Worm (Caenorhabditis elegans): ENCODE results near the gene stn-2.

DNA sequence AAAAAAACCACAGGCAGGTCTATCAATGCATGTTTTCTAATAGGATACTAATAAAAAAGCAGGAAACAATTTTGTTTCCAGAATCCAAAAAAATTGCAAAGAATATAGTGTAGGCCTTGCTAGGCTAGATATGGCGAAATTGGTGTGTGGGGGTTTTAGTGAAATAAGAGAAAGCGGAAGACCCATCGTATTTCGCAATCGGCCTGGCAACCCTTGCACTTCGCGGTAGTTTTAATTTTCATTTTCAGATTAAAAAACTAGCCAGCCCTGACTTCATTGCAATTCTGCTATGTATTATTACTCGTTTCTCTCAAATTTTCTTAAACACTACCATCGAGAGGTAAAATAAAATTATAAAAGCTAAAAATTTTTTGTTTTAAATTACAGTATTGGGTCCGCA, 5.5 kb downstream of the stn-2 start:
- TF ChIP-seq elt-3 (tag; optimal IDR thresholded peaks at IDR 0.05) (no peak), ztf-11 (tag; optimal IDR thresholded peaks at IDR 0.05) (no peak), pha-4 (tag; optimal IDR thresholded peaks at IDR 0.05) (no peak), elt-1 (tag; optimal IDR thresholded peaks at IDR 0.05; ENCODE audit: borderline replicate concordance, insufficient read depth) (no peak), snpc-4 (tag; optimal IDR thresholded peaks at IDR 0.05) (no peak), nhr-28 (tag; optimal IDR thresholded peaks at IDR 0.05) (no peak), sptf-1 (tag; optimal IDR thresholded peaks at IDR 0.05) (no peak), blmp-1 (tag; optimal IDR thresholded peaks at IDR 0.05) (no peak), nhr-237 (tag; optimal IDR thresholded peaks at IDR 0.05) (no peak), mep-1 (tag; optimal IDR thresholded peaks at IDR 0.05) (no peak), lin-13 (tag; optimal IDR thresholded peaks at IDR 0.05) (no peak)

All from whole organism, mixed stage, embryonic.